Fruit fly (Drosophila melanogaster) whole organism, wandering third instar larva: ENCODE data around the gene CG1077.

Experiments used
- Abd-B ChIP-seq: fragments of >200 bp; optimal IDR thresholded peaks from 2 replicates; lab custom pipeline; 2017; ENCODE audit warnings: missing biosample characterization, missing genetic modification characterization
- CG32264 ChIP-seq: fragments of 200-800 bp; sonication (Bioruptor generic); optimal IDR thresholded peaks from 2 replicates; lab custom pipeline; 2016; ENCODE audit warnings: missing biosample characterization, missing genetic modification characterization
- CG9705 ChIP-seq: fragments of 200-800 bp; sonication (Bioruptor generic); optimal IDR thresholded peaks from 2 replicates; lab custom pipeline; 2018; ENCODE audit warnings: missing biosample characterization, mild to moderate bottlenecking, missing genetic modification characterization
- CrebA ChIP-seq: fragments of 200-800 bp; sonication (Bioruptor generic); optimal IDR thresholded peaks from 2 replicates; lab custom pipeline; 2016; ENCODE audit warnings: missing biosample characterization, mild to moderate bottlenecking, missing genetic modification characterization, borderline replicate concordance
- Dfd ChIP-seq: fragments of >200 bp; optimal IDR thresholded peaks from 2 replicates; lab custom pipeline; 2017; ENCODE audit warnings: missing biosample characterization, missing genetic modification characterization
- GATAd ChIP-seq: sonication (Bioruptor generic); optimal IDR thresholded peaks from 2 replicates; lab custom pipeline; 2016; ENCODE audit warnings: missing biosample characterization, missing genetic modification characterization
- HLH106 ChIP-seq: fragments of 200-800 bp; optimal IDR thresholded peaks from 3 replicates; lab custom pipeline; 2019; ENCODE audit warnings: missing biosample characterization, mild to moderate bottlenecking, missing genetic modification characterization, moderate library complexity
- Hr78 ChIP-seq: fragments of >200 bp; optimal IDR thresholded peaks from 2 replicates; lab custom pipeline; 2017; ENCODE audit warnings: missing biosample characterization, missing genetic modification characterization
- Hr83 ChIP-seq: fragments of 200-300 bp; sonication (Bioruptor generic); optimal IDR thresholded peaks from 2 replicates; lab custom pipeline; 2016; ENCODE audit warnings: missing biosample characterization, mild to moderate bottlenecking, missing genetic modification characterization, moderate library complexity; ENCODE audit not compliant: poor library complexity, severe bottlenecking
- Mio ChIP-seq: sonication (Bioruptor generic); optimal IDR thresholded peaks from 2 replicates; lab custom pipeline; 2016; ENCODE audit warnings: missing biosample characterization, missing genetic modification characterization
- Myc ChIP-seq: fragments of >200 bp; optimal IDR thresholded peaks from 2 replicates; lab custom pipeline; 2017
- N ChIP-seq: fragments of >200 bp; optimal IDR thresholded peaks from 2 replicates; lab custom pipeline; 2018; ENCODE audit warnings: missing biosample characterization, missing external identifiers, missing genetic modification characterization
- Rel ChIP-seq, 2 experiments: fragments of 200-800 bp; sonication (Bioruptor generic) in 1 of 2; optimal IDR thresholded peaks; 2 replicates in 1 of 2; 3 replicates in 1 of 2; lab custom pipeline; 2016 to 2019; ENCODE audit warnings: mild to moderate bottlenecking in 2 of 2, missing biosample characterization in 2 of 2, missing genetic modification characterization in 2 of 2, moderate library complexity in 1 of 2
- Sp1 ChIP-seq: fragments of 200-800 bp; sonication (Bioruptor generic); optimal IDR thresholded peaks from 3 replicates; lab custom pipeline; 2019; ENCODE audit warnings: missing biosample characterization, mild to moderate bottlenecking, missing genetic modification characterization, moderate library complexity
- Vsx2 ChIP-seq: fragments of 200-300, 225-300 bp; sonication (Bioruptor generic); optimal IDR thresholded peaks from 2 replicates; lab custom pipeline; 2018; ENCODE audit warnings: missing biosample characterization, missing genetic modification characterization; ENCODE audit not compliant: partially characterized antibody
- br ChIP-seq: fragments of 200-800 bp; sonication (Bioruptor generic); optimal IDR thresholded peaks from 2 replicates; lab custom pipeline; 2016; ENCODE audit warnings: missing biosample characterization, missing genetic modification characterization
- ey ChIP-seq: fragments of 200-800 bp; sonication (Bioruptor generic); optimal IDR thresholded peaks from 2 replicates; lab custom pipeline; 2016; ENCODE audit warnings: missing biosample characterization, missing genetic modification characterization
- foxo ChIP-seq, 2 experiments: fragments of 200-800 bp; sonication (Bioruptor generic); optimal IDR thresholded peaks; 2 replicates in 1 of 2; 3 replicates in 1 of 2; lab custom pipeline; 2016 to 2017; ENCODE audit warnings: missing biosample characterization in 2 of 2, missing genetic modification characterization in 2 of 2
- fru ChIP-seq: fragments of 200-800 bp; sonication (Bioruptor generic); optimal IDR thresholded peaks from 3 replicates; lab custom pipeline; 2016; ENCODE audit warnings: missing biosample characterization, mild to moderate bottlenecking, missing genetic modification characterization
- h ChIP-seq: fragments of 200-800 bp; sonication (Bioruptor generic); optimal IDR thresholded peaks from 3 replicates; lab custom pipeline; 2016; ENCODE audit warnings: missing biosample characterization, mild to moderate bottlenecking, missing genetic modification characterization
- lola ChIP-seq: fragments of >200 bp; optimal IDR thresholded peaks from 2 replicates; lab custom pipeline; 2017; ENCODE audit warnings: missing biosample characterization, missing genetic modification characterization
- pan ChIP-seq: fragments of >200 bp; optimal IDR thresholded peaks from 2 replicates; lab custom pipeline; 2017
- psq ChIP-seq: fragments of 200-800 bp; sonication (Bioruptor generic); optimal IDR thresholded peaks from 3 replicates; lab custom pipeline; 2017; ENCODE audit warnings: missing biosample characterization, mild to moderate bottlenecking, missing genetic modification characterization, moderate library complexity
- rgr ChIP-seq: fragments of 200-800 bp; sonication (Bioruptor generic); optimal IDR thresholded peaks from 3 replicates; lab custom pipeline; 2016; ENCODE audit warnings: missing biosample characterization, mild to moderate bottlenecking, missing genetic modification characterization
- sage ChIP-seq: fragments of 200-800 bp; sonication (Bioruptor generic); optimal IDR thresholded peaks from 2 replicates; lab custom pipeline; 2016; ENCODE audit warnings: missing biosample characterization, mild to moderate bottlenecking, missing genetic modification characterization
- sv ChIP-seq: fragments of 200-800 bp; sonication (Bioruptor generic); optimal IDR thresholded peaks from 3 replicates; lab custom pipeline; 2016; ENCODE audit warnings: missing biosample characterization, missing genetic modification characterization
- tai ChIP-seq: sonication (Bioruptor generic); optimal IDR thresholded peaks from 2 replicates; lab custom pipeline; 2016; ENCODE audit warnings: missing biosample characterization, missing genetic modification characterization
- usp ChIP-seq: fragments of >200 bp; optimal IDR thresholded peaks from 2 replicates; lab custom pipeline; 2017; ENCODE audit warnings: missing biosample characterization, missing genetic modification characterization
- woc ChIP-seq: sonication (Bioruptor generic); optimal IDR thresholded peaks from 2 replicates; lab custom pipeline; 2016; ENCODE audit warnings: missing biosample characterization, mild to moderate bottlenecking, missing genetic modification characterization

Gene CG1077

DNA sequence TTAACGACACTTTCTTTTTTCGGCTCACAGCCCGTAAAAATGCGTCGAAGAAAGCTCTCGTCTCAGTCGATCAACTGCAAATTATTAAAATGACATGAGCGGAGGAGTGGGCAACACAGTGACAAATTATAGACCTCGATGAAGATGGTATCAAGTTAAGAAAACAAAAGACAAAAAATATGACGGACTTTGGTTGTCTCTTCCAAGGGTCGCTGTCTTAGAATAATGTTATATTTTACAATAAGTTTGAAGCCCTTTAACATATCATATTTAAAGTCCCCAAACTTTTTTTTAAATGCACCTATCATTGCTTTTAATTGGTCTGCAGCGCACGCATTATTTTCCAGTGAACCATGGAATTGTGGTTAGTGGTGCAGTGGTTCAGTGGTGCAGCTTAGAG is 32.4 kb downstream of the CG1077 start:
- TF ChIP-seq ey (GFP tag; lab: Kevin White, UChicago) (no peak), N (GFP tag; lab: Kevin White, UChicago) (no peak)

DNA sequence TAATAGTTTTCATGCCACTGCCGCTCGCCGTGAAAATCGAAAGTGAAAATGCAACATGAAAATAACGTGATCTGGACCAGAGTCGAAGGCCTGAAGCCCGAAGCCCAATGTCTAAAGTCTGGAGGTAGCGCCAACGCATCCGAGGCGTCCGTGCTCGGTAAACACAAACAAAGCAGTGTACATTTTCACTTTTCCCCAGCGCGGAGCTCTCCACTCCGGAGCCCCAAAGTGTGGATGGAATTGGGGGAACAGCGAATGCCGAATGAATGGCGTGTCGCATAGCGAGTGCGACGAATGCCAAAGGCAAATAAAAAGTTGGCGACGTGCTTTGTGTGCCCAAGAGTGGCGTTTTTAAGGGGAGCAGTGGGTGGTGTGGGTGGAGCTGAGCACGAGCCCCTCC is 35.7 kb downstream of the CG1077 start:
- no peak for TF ChIP-seq fru (GFP tag; lab: Kevin White, UChicago)
- TF ChIP-seq N (GFP tag; lab: Kevin White, UChicago) = no peak

DNA sequence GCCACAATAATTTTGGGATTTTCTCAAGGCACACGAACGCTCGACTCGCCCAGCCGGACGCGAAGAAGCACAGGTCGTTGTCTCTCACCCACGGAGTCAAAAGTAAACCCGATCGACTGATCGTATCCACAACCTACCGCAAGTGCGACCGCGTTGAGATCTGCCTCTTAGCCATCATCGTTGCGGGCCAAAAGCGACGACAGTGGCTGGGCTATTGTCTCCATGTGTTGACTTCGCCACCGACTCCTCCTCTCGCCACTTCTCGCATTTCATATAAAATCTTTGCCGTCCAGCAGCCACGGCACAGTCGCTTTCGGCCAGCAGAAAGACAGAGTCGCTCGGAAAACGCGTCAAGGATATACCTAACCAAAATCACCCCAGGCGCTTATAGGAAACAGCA is 41.8 kb downstream of the CG1077 start, which contains the start of gene Osi2:
Gene Osi2, plus strand, starts transcription at position 301 of the 400 bp plus-strand sequence.
- TF ChIP-seq CG9705 (GFP tag; lab: Kevin White, UChicago) (no peak), lola (GFP tag; lab: Kevin White, UChicago) (no peak), br (no peak), tai (GFP tag; lab: Kevin White, UChicago) (no peak), CrebA (no peak), foxo (GFP tag; optimal IDR thresholded peaks at IDR 0.05; lab: Kevin White, UChicago) (no peak), Hr83 (GFP tag; lab: Kevin White, UChicago) (no peak), sage (GFP tag; lab: Kevin White, UChicago) (no peak), psq (GFP tag; lab: Kevin White, UChicago) (no peak), GATAd (GFP tag; lab: Kevin White, UChicago) (no peak), Hr78 (GFP tag; lab: Kevin White, UChicago) (no peak), Sp1 (GFP tag; lab: Kevin White, UChicago) (no peak)

DNA sequence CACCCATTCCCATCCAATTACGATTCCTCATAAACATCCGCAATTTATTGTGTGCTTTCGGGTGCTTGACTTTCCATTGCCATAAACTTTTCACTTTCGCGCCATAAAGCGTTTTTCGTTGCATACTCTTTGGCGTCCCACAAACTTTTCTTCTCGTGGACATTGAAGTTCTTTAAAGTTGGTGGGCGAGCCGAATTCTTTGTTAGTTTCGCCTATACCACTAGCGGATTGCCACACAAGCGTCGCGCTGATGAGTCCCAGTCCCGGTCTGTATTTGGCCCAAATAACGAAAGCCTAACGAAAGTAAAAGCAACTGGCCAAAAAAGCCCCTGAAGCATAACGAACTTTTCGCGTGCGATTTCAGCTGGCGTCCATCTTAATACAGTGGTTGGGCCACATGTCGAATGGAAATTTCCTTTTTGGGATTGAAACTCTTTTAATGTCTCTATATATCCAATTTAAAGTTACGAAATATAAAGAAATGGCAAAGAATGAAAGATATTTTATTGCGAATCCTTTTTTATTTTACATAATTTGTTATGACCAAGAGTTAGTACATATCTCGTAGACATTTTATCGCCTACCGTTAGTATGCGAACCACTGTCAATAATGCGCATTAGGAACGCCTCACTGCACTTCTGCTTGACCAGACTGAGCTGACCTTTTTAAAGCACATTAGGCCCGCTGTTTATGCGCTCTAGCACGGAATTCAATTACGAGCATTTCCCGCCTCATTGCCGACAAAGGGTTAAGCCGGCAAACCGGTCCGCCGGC is 43.2 kb downstream of the CG1077 start:
- peak; percentile 24 for TF ChIP-seq Vsx2 (GFP tag; lab: Kevin White, UChicago)
- TF ChIP-seq h (GFP tag; lab: Kevin White, UChicago) = peak; percentile 19
- TF ChIP-seq fru (GFP tag; lab: Kevin White, UChicago) = peak; percentile 14
- TF ChIP-seq br = no peak
- TF ChIP-seq HLH106 (tag; lab: Kevin White, UChicago) = peak; percentile 17
- peak; percentile 44 for TF ChIP-seq Myc (lab: Kevin White, UChicago)
- TF ChIP-seq pan (lab: Kevin White, UChicago) = no peak
- TF ChIP-seq rgr (GFP tag; lab: Kevin White, UChicago) = peak; percentile 36
- no peak for TF ChIP-seq CrebA
- TF ChIP-seq woc (GFP tag; lab: Kevin White, UChicago) = peak; percentile 60
- peak; percentile 40 for TF ChIP-seq N (GFP tag; lab: Kevin White, UChicago)
- TF ChIP-seq ey (GFP tag; lab: Kevin White, UChicago) = peak; percentile 37
- TF ChIP-seq, all 38 proteins: peak for 9

DNA sequence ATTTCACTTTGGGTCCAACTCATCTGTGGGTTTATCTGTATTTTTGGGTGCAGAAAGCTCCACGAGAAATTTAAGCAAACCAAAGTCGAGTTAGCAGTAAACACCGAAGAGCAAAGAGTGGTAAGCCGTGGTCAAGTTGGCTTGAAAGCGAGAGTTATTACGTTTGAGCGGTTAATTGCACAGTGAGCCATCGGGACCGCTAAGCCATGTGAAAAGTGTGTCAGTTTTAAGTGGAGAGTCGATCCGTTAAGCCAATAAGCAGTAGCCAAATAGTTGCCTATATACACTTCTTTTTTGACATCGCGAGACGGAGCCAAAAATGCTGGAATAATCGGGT is 43.7 kb downstream of the CG1077 start:
- TF ChIP-seq Abd-B (GFP tag; lab: Kevin White, UChicago) = no peak
- no peak for TF ChIP-seq Rel (GFP tag; optimal IDR thresholded peaks at IDR 0.05; lab: Kevin White, UChicago)
- TF ChIP-seq Rel (tag; optimal IDR thresholded peaks at IDR 0.05; lab: Kevin White, UChicago) = no peak
- no peak for TF ChIP-seq CrebA
- no peak for TF ChIP-seq sv (GFP tag; lab: Kevin White, UChicago)
- TF ChIP-seq lola (GFP tag; lab: Kevin White, UChicago) = no peak
- TF ChIP-seq psq (GFP tag; lab: Kevin White, UChicago) = no peak
- no peak for TF ChIP-seq usp (GFP tag; lab: Kevin White, UChicago)
- TF ChIP-seq CG32264 (GFP tag; lab: Kevin White, UChicago) = no peak
- no peak for TF ChIP-seq Mio (GFP tag; lab: Kevin White, UChicago)
- TF ChIP-seq Dfd (GFP tag; lab: Kevin White, UChicago) = no peak
- no peak for TF ChIP-seq Sp1 (GFP tag; lab: Kevin White, UChicago)
- TF ChIP-seq CG9705 (GFP tag; lab: Kevin White, UChicago) = no peak
- no peak for TF ChIP-seq HLH106 (tag; lab: Kevin White, UChicago)
- TF ChIP-seq pan (lab: Kevin White, UChicago) = no peak
